Worm (Caenorhabditis elegans) whole organism, L1 larva: ENCODE results near the gene acs-11.

Source experiments
- C04F5.9 ChIP-seq: sonication (generic microtip); optimal IDR thresholded peaks from 2 replicates; lab custom pipeline; 2016; ENCODE audit warnings: missing genetic modification characterization, missing compliant biosample characterization
- C34B4.2 ChIP-seq: sonication (generic microtip); optimal IDR thresholded peaks from 2 replicates; lab custom pipeline; 2017; ENCODE audit warnings: mild to moderate bottlenecking, missing genetic modification characterization, missing compliant biosample characterization
- Y116A8C.19 ChIP-seq: sonication (generic microtip); optimal IDR thresholded peaks from 2 replicates; lab custom pipeline; 2016; ENCODE audit warnings: missing compliant biosample characterization, missing genetic modification characterization, borderline replicate concordance
- ama-1 ChIP-seq: fragments of 150-350 bp; optimal IDR thresholded peaks from 2 replicates; lab custom pipeline; 2014
- blmp-1 ChIP-seq: fragments of 150-350 bp; optimal IDR thresholded peaks from 2 replicates; lab custom pipeline; 2014; ENCODE audit warnings: missing biosample characterization, missing genetic modification characterization
- ceh-8 ChIP-seq: fragments of 200-800 bp; sonication (Bioruptor generic); optimal IDR thresholded peaks from 2 replicates; lab custom pipeline; 2018; ENCODE audit warnings: mild to moderate bottlenecking, missing genetic modification characterization, moderate library complexity, missing compliant biosample characterization
- ceh-82 ChIP-seq, 3 experiments: fragments of 150-350 bp in 1 of 3; sonication (generic microtip) in 2 of 3; optimal IDR thresholded peaks; 2 replicates each; lab custom pipeline; 2014 to 2017; ENCODE audit warnings: missing biosample characterization in 3 of 3, missing genetic modification characterization in 3 of 3
- ceh-88 ChIP-seq: fragments of 200-800 bp; sonication (Bioruptor generic); IDR thresholded peaks from 2 replicates; pipeline ENCODE4 v1.3.6; 2022; ENCODE audit warnings: missing genetic modification characterization, missing compliant biosample characterization
- efl-1 ChIP-seq, 4 experiments: fragments of 150-350 bp; optimal IDR thresholded peaks in 3 of 4; peaks in 1 of 4; 1 replicate in 1 of 4; 2 replicates in 3 of 4; lab custom pipeline; 2014; ENCODE audit warnings: missing biosample characterization in 2 of 4, missing genetic modification characterization in 2 of 4, missing genetic modification reagents in 2 of 4
- elt-3 ChIP-seq, 6 experiments: fragments of 150-350 bp in 1 of 6; sonication (generic microtip); optimal IDR thresholded peaks; 2 replicates each; lab custom pipeline; 2017 to 2018; ENCODE audit warnings: missing biosample characterization in 6 of 6, missing genetic modification characterization in 6 of 6, inconsistent platforms in 1 of 6
- ets-5 ChIP-seq: fragments of 200-800 bp; sonication (Bioruptor generic); IDR thresholded peaks from 2 replicates; pipeline ENCODE4 v1.3.6; 2022; ENCODE audit warnings: missing genetic modification characterization, missing compliant biosample characterization
- fos-1 ChIP-seq: fragments of 150-350 bp; optimal IDR thresholded peaks from 2 replicates; lab custom pipeline; 2014; ENCODE audit warnings: missing biosample characterization, missing genetic modification characterization
- hlh-17 ChIP-seq: fragments of 200-800 bp; sonication (Bioruptor generic); optimal IDR thresholded peaks from 2 replicates; lab custom pipeline; 2018; ENCODE audit warnings: missing genetic modification characterization, mild to moderate bottlenecking, missing compliant biosample characterization, moderate library complexity, borderline replicate concordance
- isw-1 ChIP-seq: fragments of 200-800 bp; sonication (Bioruptor generic); IDR thresholded peaks from 2 replicates; pipeline ENCODE4 v1.3.6; 2022; ENCODE audit warnings: missing genetic modification characterization, missing compliant biosample characterization
- lin-14 ChIP-seq: fragments of 200-800 bp; sonication (Bioruptor generic); optimal IDR thresholded peaks from 2 replicates; lab custom pipeline; 2018; ENCODE audit warnings: mild to moderate bottlenecking, missing genetic modification characterization, moderate library complexity, missing compliant biosample characterization
- lin-35 ChIP-seq, 2 experiments: fragments of 150-350 bp; optimal IDR thresholded peaks; 2 replicates each; lab custom pipeline; 2014; ENCODE audit warnings: missing biosample characterization in 2 of 2, missing genetic modification characterization in 2 of 2, missing genetic modification reagents in 2 of 2
- lin-39 ChIP-seq: fragments of 150-350 bp; optimal IDR thresholded peaks from 2 replicates; lab custom pipeline; 2014; ENCODE audit warnings: missing biosample characterization, missing genetic modification reagents, missing genetic modification characterization
- lsy-2 ChIP-seq, 2 experiments: fragments of 150-350 bp; optimal IDR thresholded peaks; 2 replicates each; lab custom pipeline; 2014; ENCODE audit warnings: missing biosample characterization in 2 of 2, missing genetic modification characterization in 2 of 2
- mab-9 ChIP-seq: fragments of 200-800 bp; sonication (Bioruptor generic); IDR thresholded peaks from 2 replicates; pipeline ENCODE4 v1.3.6; 2022; ENCODE audit warnings: missing genetic modification reagents, missing genetic modification characterization, missing compliant biosample characterization
- mdl-1 ChIP-seq, 2 experiments: fragments of 150-350 bp; optimal IDR thresholded peaks; 2 replicates each; lab custom pipeline; 2014 to 2017; ENCODE audit warnings: missing biosample characterization in 2 of 2, missing genetic modification characterization in 2 of 2, inconsistent platforms in 1 of 2
- mef-2 ChIP-seq: fragments of 150-350 bp; optimal IDR thresholded peaks from 2 replicates; lab custom pipeline; 2014; ENCODE audit warnings: missing biosample characterization, missing genetic modification characterization
- nhr-11 ChIP-seq: fragments of 150-350 bp; optimal IDR thresholded peaks from 2 replicates; lab custom pipeline; 2014; ENCODE audit warnings: missing biosample characterization, missing genetic modification characterization
- nhr-12 ChIP-seq: sonication (generic microtip); optimal IDR thresholded peaks from 2 replicates; lab custom pipeline; 2017; ENCODE audit warnings: missing biosample characterization, missing genetic modification characterization
- nhr-19 ChIP-seq: fragments of 200-800 bp; sonication (Bioruptor generic); conservative IDR thresholded peaks from 2 replicates; pipeline ENCODE4 v1.3.6; 2022; ENCODE audit warnings: missing genetic modification characterization, missing compliant biosample characterization
- nhr-237 ChIP-seq: fragments of 150-350 bp; optimal IDR thresholded peaks from 2 replicates; lab custom pipeline; 2014; ENCODE audit warnings: missing biosample characterization, missing genetic modification characterization
- nhr-28 ChIP-seq: fragments of 150-350 bp; optimal IDR thresholded peaks from 2 replicates; lab custom pipeline; 2014; ENCODE audit warnings: missing biosample characterization, missing genetic modification characterization
- nhr-47 ChIP-seq: sonication (generic microtip); optimal IDR thresholded peaks from 2 replicates; lab custom pipeline; 2016; ENCODE audit warnings: mild to moderate bottlenecking, missing genetic modification characterization, moderate library complexity, missing compliant biosample characterization
- nhr-71 ChIP-seq: sonication (generic microtip); optimal IDR thresholded peaks from 2 replicates; lab custom pipeline; 2016; ENCODE audit warnings: mild to moderate bottlenecking, missing genetic modification characterization, moderate library complexity, missing compliant biosample characterization
- nhr-85 ChIP-seq: sonication (generic microtip); peaks from one replicate; lab custom pipeline; 2016; ENCODE audit warnings: missing genetic modification characterization, inconsistent platforms, missing compliant biosample characterization
- pax-3 ChIP-seq: fragments of 200-800 bp; sonication (Bioruptor generic); optimal IDR thresholded peaks from 2 replicates; lab custom pipeline; 2018; ENCODE audit warnings: mild to moderate bottlenecking, missing genetic modification characterization, moderate library complexity, missing compliant biosample characterization
- pqm-1 ChIP-seq: sonication (generic microtip); optimal IDR thresholded peaks from 3 replicates; lab custom pipeline; 2017; ENCODE audit warnings: missing biosample characterization, missing genetic modification characterization
- rnt-1 ChIP-seq: sonication (generic microtip); optimal IDR thresholded peaks from 2 replicates; lab custom pipeline; 2016; ENCODE audit warnings: mild to moderate bottlenecking, missing genetic modification characterization, moderate library complexity, missing compliant biosample characterization
- skn-1 ChIP-seq: fragments of 150-350 bp; optimal IDR thresholded peaks from 2 replicates; lab custom pipeline; 2014; ENCODE audit warnings: missing biosample characterization, missing genetic modification characterization
- snpc-4 ChIP-seq: fragments of 150-350 bp; optimal IDR thresholded peaks from 2 replicates; lab custom pipeline; 2014; ENCODE audit warnings: missing biosample characterization, missing genetic modification characterization
- snu-23 ChIP-seq: sonication (generic microtip); optimal IDR thresholded peaks from 2 replicates; lab custom pipeline; 2016; ENCODE audit warnings: missing genetic modification characterization, missing compliant biosample characterization
- sup-37 ChIP-seq: fragments of 200-800 bp; sonication (Bioruptor generic); optimal IDR thresholded peaks from 2 replicates; lab custom pipeline; 2018; ENCODE audit warnings: mild to moderate bottlenecking, missing genetic modification characterization, missing compliant biosample characterization
- tbx-2 ChIP-seq: sonication (generic microtip); optimal IDR thresholded peaks from 2 replicates; lab custom pipeline; 2016; ENCODE audit warnings: missing genetic modification characterization, missing compliant biosample characterization
- tlp-1 ChIP-seq: fragments of 150-350 bp; optimal IDR thresholded peaks from 2 replicates; lab custom pipeline; 2014; ENCODE audit warnings: missing biosample characterization, missing genetic modification characterization
- unc-130 ChIP-seq: fragments of 150-350 bp; optimal IDR thresholded peaks from 2 replicates; lab custom pipeline; 2017; ENCODE audit warnings: missing biosample characterization, missing genetic modification characterization, inconsistent platforms
- unc-62 ChIP-seq: fragments of 150-350 bp; optimal IDR thresholded peaks from 2 replicates; lab custom pipeline; 2014; ENCODE audit warnings: missing biosample characterization, missing genetic modification reagents, missing genetic modification characterization
- unc-86 ChIP-seq: sonication (generic microtip); optimal IDR thresholded peaks from 2 replicates; lab custom pipeline; 2016; ENCODE audit warnings: missing genetic modification characterization, missing compliant biosample characterization
- xbp-1 ChIP-seq: sonication (generic microtip); optimal IDR thresholded peaks from 2 replicates; lab custom pipeline; 2016; ENCODE audit warnings: missing genetic modification characterization, missing compliant biosample characterization
- zag-1 ChIP-seq: fragments of 150-350 bp; optimal IDR thresholded peaks from 2 replicates; lab custom pipeline; 2014; ENCODE audit warnings: missing biosample characterization, missing genetic modification characterization
- zip-4 ChIP-seq: fragments of 200-800 bp; sonication (Bioruptor generic); optimal IDR thresholded peaks from 2 replicates; lab custom pipeline; 2018; ENCODE audit warnings: mild to moderate bottlenecking, missing genetic modification characterization, moderate library complexity, missing compliant biosample characterization

acs-11 gene

DNA sequence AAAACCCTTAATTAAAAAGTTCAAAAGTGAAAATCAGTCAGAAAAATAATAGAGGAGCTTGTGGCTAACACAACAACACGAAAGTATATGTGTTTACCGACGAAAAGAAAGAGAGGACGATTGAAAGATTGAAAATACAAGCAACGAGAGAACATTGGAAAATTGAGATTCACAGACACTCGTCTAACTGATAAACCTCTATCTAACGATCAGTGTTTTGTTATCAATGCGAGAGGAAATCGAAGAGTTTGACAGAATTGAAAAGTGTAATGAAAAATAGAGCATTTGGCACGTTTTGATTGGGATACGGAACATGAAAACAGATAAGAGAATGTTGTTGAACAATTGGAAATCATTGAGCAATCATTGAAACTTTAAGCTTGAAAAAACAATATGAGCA, 13.2 kb upstream of the acs-11 start (continued):
- TF ChIP-seq ceh-8 (GFP tag; lab: Kevin White, UChicago) = no peak

DNA sequence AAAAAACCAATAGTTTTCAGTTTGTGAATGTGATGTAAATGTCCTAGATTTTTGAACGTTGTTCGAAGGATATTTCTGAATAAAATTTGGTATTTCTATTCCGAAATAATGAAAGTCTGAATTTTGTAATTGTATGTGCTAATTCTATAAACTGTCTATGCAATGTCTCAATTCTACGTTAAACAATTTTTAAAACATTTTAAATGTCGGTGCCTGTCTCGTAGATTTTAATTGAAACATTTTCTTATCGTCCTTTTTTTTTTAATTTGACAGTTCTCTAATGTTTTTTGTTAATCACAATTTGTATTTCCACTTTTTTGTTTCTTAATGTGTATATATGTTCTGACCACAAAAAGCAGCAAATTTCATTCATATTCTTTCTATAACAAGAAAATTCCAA, 12.2 kb upstream of the acs-11 start, which contains the start of gene F41C3.7:
Gene F41C3.7, plus strand, starts transcription at position 301 of the 400 bp plus-strand sequence.
- TF ChIP-seq lsy-2 (tag; optimal IDR thresholded peaks at IDR 0.05; lab: Kevin White, UChicago) (no peak), nhr-85 (tag; lab: Kevin White, UChicago) (no peak), lin-39 (tag; lab: Kevin White, UChicago) (no peak), isw-1 (GFP tag; lab: Robert Waterston, UW) (no peak), nhr-19 (GFP tag; lab: Robert Waterston, UW) (no peak), elt-3 (tag; optimal IDR thresholded peaks at IDR 0.05; lab: Kevin White, UChicago) (no peak), ceh-82 (tag; optimal IDR thresholded peaks at IDR 0.05; lab: Kevin White, UChicago) (no peak), zip-4 (GFP tag; lab: Kevin White, UChicago) (no peak), mef-2 (tag; lab: Kevin White, UChicago) (no peak), snu-23 (GFP tag; lab: Kevin White, UChicago) (no peak), nhr-12 (tag; lab: Kevin White, UChicago) (no peak), fos-1 (tag; lab: Kevin White, UChicago) (no peak)
- TF ChIP-seq, all 84 proteins: peak for 0

DNA sequence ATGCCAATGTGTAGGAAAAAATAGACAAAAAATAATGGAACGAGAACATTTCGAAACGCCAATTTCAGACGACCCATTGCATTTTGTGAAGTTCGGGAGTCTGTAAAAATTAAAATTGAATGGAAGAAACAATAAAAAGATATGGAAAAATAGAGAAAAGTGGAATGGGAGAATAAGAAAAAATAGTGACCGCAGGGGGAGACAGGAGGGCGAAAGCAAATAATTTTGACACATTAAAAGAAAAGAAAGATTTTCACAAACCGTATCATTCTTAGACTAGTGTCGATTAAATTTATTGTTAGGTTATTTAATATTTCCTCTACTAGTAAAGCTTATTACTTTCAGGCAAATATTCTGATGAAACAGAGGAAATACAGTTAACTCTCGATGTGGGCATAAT, 8.1 kb upstream of the acs-11 start, which contains the start of gene F41C3.11:
Gene F41C3.11, minus strand, starts transcription at position 101 of the 400 bp plus-strand sequence.
- TF ChIP-seq blmp-1 (peak; percentile 25), unc-130 (tag; lab: Kevin White, UChicago) (no peak)

DNA sequence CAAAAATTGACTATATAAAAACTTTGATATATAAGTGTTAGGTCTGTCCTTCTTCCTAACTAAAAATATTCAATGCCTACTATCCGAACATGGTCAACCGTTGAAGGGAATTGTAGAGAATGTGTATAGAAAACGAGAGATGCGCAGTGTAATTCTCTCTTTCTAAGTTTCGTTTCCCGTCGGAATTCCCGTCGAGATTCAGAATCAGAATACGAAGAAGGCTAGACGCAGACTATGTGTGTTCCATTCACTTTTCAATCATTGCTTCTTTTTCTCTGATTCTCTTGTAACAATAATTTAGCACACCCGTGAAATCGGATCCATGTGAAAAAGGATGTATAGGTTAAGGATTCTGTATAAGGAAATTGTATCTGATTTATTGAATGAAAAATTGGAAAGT, 7.5 kb upstream of the acs-11 start:
- TF ChIP-seq nhr-85 (tag; lab: Kevin White, UChicago) (peak; percentile 54), lsy-2 (tag; optimal IDR thresholded peaks at IDR 0.05; lab: Kevin White, UChicago) (peak in 1 of 2 experiments; percentile 11), lin-14 (peak; percentile 65), nhr-47 (no peak), blmp-1 (peak; percentile 100)

DNA sequence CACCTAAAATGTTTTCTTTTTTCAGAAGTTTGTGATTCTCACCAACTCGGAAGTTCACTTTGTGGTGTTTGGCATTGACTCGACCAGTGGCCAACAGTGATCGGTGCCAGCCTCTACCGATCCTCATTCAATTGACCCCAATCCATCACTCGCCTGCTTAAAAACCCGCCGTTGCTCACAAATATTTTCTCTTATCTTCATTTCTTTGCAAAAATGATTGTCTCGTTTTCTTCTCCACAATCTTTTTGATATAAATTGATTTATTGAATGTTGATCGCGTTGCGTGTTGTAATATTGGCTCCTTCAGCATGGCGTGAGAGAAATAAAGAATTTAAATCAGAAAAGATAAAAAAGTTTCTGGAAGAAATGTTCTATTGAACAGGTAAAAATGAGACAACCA, 5.4 kb upstream of the acs-11 start:
- no peak for TF ChIP-seq unc-62
- TF ChIP-seq lin-14 = peak; percentile 60
- peak; percentile 65 for TF ChIP-seq nhr-71 (tag; lab: Kevin White, UChicago)
- no peak for TF ChIP-seq sup-37 (GFP tag; lab: Kevin White, UChicago)
- peak; percentile 19 for TF ChIP-seq snu-23 (GFP tag; lab: Kevin White, UChicago)
- TF ChIP-seq nhr-237 (tag; lab: Kevin White, UChicago) = no peak
- TF ChIP-seq lin-39 (tag; lab: Kevin White, UChicago) = no peak
- no peak for TF ChIP-seq ceh-88 (GFP tag; lab: Robert Waterston, UW)
- TF ChIP-seq pqm-1 (tag; lab: Kevin White, UChicago) = no peak
- TF ChIP-seq ama-1 (lab: Kevin White, UChicago) = no peak
- no peak for TF ChIP-seq hlh-17 (GFP tag; lab: Kevin White, UChicago)
- no peak for TF ChIP-seq tlp-1
- no peak for TF ChIP-seq mab-9 (GFP tag; lab: Robert Waterston, UW)
- no peak for TF ChIP-seq C04F5.9
- no peak for TF ChIP-seq elt-3 (tag; optimal IDR thresholded peaks at IDR 0.05; lab: Kevin White, UChicago)
- TF ChIP-seq pax-3 = no peak
- TF ChIP-seq tbx-2 = no peak
- TF ChIP-seq unc-86 (tag; lab: Kevin White, UChicago) = no peak
- no peak for TF ChIP-seq unc-130 (tag; lab: Kevin White, UChicago)
- no peak for TF ChIP-seq ets-5
- TF ChIP-seq zag-1 = no peak
- TF ChIP-seq efl-1 (optimal IDR thresholded peaks at IDR 0.05; lab: Kevin White, UChicago) = peak in 1 of 2 experiments; percentile 12
- TF ChIP-seq efl-1 (GFP tag; optimal IDR thresholded peaks at IDR 0.05 in 1 of 2; lab: Kevin White, UChicago) = peak in 1 of 2 experiments; percentile 82
- TF ChIP-seq C34B4.2 (tag; lab: Kevin White, UChicago) = no peak
- no peak for TF ChIP-seq lin-35 (GFP tag; optimal IDR thresholded peaks at IDR 0.05; lab: Kevin White, UChicago)
- TF ChIP-seq skn-1 (tag; lab: Kevin White, UChicago) = no peak
- no peak for TF ChIP-seq nhr-11
- peak; percentile 38 for TF ChIP-seq rnt-1 (tag; lab: Kevin White, UChicago)
- no peak for TF ChIP-seq snpc-4 (tag; lab: Kevin White, UChicago)
- no peak for TF ChIP-seq xbp-1 (tag; lab: Kevin White, UChicago)
- TF ChIP-seq nhr-28 (tag; lab: Kevin White, UChicago) = no peak
- TF ChIP-seq mdl-1 (tag; optimal IDR thresholded peaks at IDR 0.05; lab: Kevin White, UChicago) = no peak
- no peak for TF ChIP-seq zip-4 (GFP tag; lab: Kevin White, UChicago)
- no peak for TF ChIP-seq Y116A8C.19 (tag; lab: Kevin White, UChicago)
